Worm (Caenorhabditis elegans) whole organism, mixed stage, embryonic: ENCODE data around the gene oac-30.

Source experiments
- elt-1 ChIP-seq: sonication (generic microtip); optimal IDR thresholded peaks from 2 replicates; lab custom pipeline; 2017; ENCODE audit warnings: missing genetic modification characterization, mild to moderate bottlenecking, missing compliant biosample characterization, antibody characterized with exemption, moderate library complexity, borderline replicate concordance; ENCODE audit not compliant: insufficient read depth
- elt-3 ChIP-seq: fragments of 150-350 bp; optimal IDR thresholded peaks from 2 replicates; lab custom pipeline; 2014; ENCODE audit warnings: missing biosample characterization, missing genetic modification characterization
- nhr-28 ChIP-seq: fragments of 150-350 bp; optimal IDR thresholded peaks from 2 replicates; lab custom pipeline; 2014; ENCODE audit warnings: missing biosample characterization, missing genetic modification characterization
- nhr-76 ChIP-seq: sonication (generic microtip); optimal IDR thresholded peaks from 2 replicates; lab custom pipeline; 2017; ENCODE audit warnings: missing biosample characterization, missing genetic modification characterization
- pha-4 ChIP-seq: fragments of 150-350 bp; optimal IDR thresholded peaks from 2 replicates; lab custom pipeline; 2018; ENCODE audit warnings: missing biosample characterization, missing genetic modification reagents, missing genetic modification characterization
- unc-39 ChIP-seq: fragments of 150-350 bp; optimal IDR thresholded peaks from 2 replicates; lab custom pipeline; 2014; ENCODE audit warnings: missing biosample characterization, missing genetic modification characterization

DNA sequence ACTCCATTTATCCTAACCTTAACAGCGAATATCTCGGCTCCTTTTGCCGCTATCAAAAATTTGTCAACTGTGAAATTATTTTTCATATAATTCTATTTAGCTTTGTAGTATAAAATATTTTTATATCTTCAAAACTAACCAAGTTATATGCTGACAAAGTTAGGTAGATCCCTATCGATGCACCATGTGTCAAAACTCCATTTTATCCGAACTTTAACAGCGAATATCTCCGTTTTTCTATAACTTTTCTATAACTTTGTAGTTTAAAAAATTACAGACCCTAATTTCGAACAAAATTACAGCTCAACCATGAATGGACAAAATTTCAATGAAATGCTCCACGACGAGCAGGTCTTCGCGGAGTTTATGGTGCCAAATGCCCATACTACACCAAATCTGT is 29.1 kb upstream of the oac-30 start, which contains the start of gene Y57G7A.2:
- TF ChIP-seq nhr-76 (no peak), elt-1 (tag; lab: Kevin White, UChicago) (no peak), nhr-28 (tag; lab: Kevin White, UChicago) (no peak), pha-4 (tag; lab: Kevin White, UChicago) (no peak), elt-3 (tag; lab: Kevin White, UChicago) (no peak), unc-39 (tag; lab: Kevin White, UChicago) (no peak)
